Worm (Caenorhabditis elegans): Measurements from ENCODE around the gene M163.11.

Gene M163.11

DNA sequence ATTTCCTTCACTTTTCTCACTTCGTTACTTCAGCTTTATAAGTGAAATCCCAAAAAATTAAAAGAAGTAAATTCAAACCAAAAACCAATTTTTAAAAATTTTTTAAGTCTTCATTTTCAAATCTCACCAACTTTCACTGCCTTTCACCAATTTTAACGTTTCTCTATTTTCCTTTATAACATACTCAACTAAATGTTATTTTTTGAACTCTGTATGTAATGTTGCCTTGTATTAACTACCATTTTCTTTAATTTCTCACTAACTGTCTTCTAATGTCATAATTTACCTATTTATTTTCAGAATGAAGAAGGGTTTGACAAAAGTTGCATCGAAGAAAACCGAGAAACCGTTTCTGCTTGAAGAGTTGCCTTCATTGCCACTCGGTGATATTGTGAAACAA, 34.5 kb upstream of the M163.11 start, which contains the start of gene F23D12.4:
Gene F23D12.4 (plus strand): TSS at position 301 of the 400 bp plus-strand sequence.
- no peak for TF ChIP-seq skn-1 (tag; optimal IDR thresholded peaks at IDR 0.05)
- no peak for TF ChIP-seq aly-2 (tag; optimal IDR thresholded peaks at IDR 0.05)
- no peak for TF ChIP-seq pqm-1 (tag; optimal IDR thresholded peaks at IDR 0.05)
- no peak for TF ChIP-seq nhr-28 (tag; optimal IDR thresholded peaks at IDR 0.05)
- no peak for TF ChIP-seq nhr-25 (tag; optimal IDR thresholded peaks at IDR 0.05)
- TF ChIP-seq nhr-23 (tag; optimal IDR thresholded peaks at IDR 0.05), result no peak
- no peak for TF ChIP-seq egl-5 (tag; optimal IDR thresholded peaks at IDR 0.05)
- TF ChIP-seq ztf-11 (tag; optimal IDR thresholded peaks at IDR 0.05), result no peak
- TF ChIP-seq eor-1 (tag; optimal IDR thresholded peaks at IDR 0.05), result no peak
- no peak for TF ChIP-seq ceh-28 (tag; optimal IDR thresholded peaks at IDR 0.05)
- no peak for TF ChIP-seq fkh-10 (GFP tag; optimal IDR thresholded peaks at IDR 0.05)
- TF ChIP-seq jun-1 (tag; optimal IDR thresholded peaks at IDR 0.05), result no peak
- TF ChIP-seq lin-39 (tag; optimal IDR thresholded peaks at IDR 0.05), result no peak
- TF ChIP-seq ama-1 (optimal IDR thresholded peaks at IDR 0.05), result no peak
- TF ChIP-seq mml-1 (tag; optimal IDR thresholded peaks at IDR 0.05), result no peak
- no peak for TF ChIP-seq nhr-77 (tag; optimal IDR thresholded peaks at IDR 0.05)
- no peak for TF ChIP-seq nhr-12 (tag; optimal IDR thresholded peaks at IDR 0.05)
- TF ChIP-seq unc-62 (GFP tag; optimal IDR thresholded peaks at IDR 0.05), result no peak
- no peak for TF ChIP-seq sea-2 (GFP tag; optimal IDR thresholded peaks at IDR 0.05)

DNA sequence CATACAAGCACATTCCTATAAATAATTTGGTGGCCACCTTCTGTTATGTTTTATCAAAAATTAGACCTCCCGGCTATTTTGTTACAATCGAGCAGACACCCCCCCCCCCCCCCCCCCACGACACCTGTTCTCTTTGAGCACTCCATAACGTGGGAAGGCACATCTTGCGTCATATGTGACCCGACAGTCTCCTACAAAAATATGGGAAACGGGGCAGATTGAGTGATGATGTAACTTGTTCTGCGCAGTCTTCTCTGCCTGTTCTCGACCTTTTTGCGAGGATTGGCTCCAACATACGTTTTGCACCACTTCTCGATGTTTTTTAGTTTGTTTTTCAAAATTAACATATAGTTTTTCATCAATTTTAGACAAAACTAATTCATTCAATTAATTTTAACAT, 31.7 kb upstream of the M163.11 start:
- TF ChIP-seq snpc-4 (tag; optimal IDR thresholded peaks at IDR 0.05) (no peak), egl-27 (tag; optimal IDR thresholded peaks at IDR 0.05) (no peak), nhr-23 (tag; optimal IDR thresholded peaks at IDR 0.05) (no peak), ztf-11 (tag; optimal IDR thresholded peaks at IDR 0.05) (no peak), nhr-237 (tag; optimal IDR thresholded peaks at IDR 0.05) (no peak), daf-12 (tag; optimal IDR thresholded peaks at IDR 0.05) (no peak), eor-1 (tag; optimal IDR thresholded peaks at IDR 0.05) (no peak), fkh-10 (GFP tag; optimal IDR thresholded peaks at IDR 0.05) (no peak), unc-39 (tag; optimal IDR thresholded peaks at IDR 0.05) (no peak), elt-2 (tag; optimal IDR thresholded peaks at IDR 0.05) (no peak)

DNA sequence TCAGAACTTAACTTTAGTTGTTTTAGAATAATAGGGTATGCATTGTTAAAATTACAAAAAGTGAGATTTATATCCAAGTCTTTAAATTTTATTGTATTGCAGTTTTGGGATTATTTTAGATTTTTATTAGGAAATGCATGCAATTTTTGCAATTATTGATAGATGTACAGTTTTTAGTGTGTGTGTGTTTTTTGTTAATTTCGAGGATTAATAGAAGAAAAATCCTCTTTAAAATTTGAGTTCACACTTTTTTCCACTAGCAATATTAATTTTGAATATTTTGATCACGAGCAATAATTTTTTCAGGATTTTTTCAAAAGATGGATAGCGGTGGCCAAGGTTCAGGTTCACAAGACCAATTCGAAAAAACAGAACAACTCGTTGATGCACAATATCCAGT, 31.3 kb upstream of the M163.11 start, which contains the start of gene jmjd-3.2:
Gene jmjd-3.2 (plus strand): TSS at position 301 of the 400 bp plus-strand sequence.
- TF ChIP-seq ceh-28 (tag; optimal IDR thresholded peaks at IDR 0.05) (no peak), ceh-9 (tag; optimal IDR thresholded peaks at IDR 0.05) (no peak), nhr-77 (tag; optimal IDR thresholded peaks at IDR 0.05) (no peak), mdl-1 (tag; optimal IDR thresholded peaks at IDR 0.05) (no peak), ztf-4 (tag; optimal IDR thresholded peaks at IDR 0.05) (no peak), daf-12 (tag; optimal IDR thresholded peaks at IDR 0.05) (no peak), eor-1 (tag; optimal IDR thresholded peaks at IDR 0.05) (no peak), aly-2 (tag; optimal IDR thresholded peaks at IDR 0.05) (no peak), skn-1 (tag; optimal IDR thresholded peaks at IDR 0.05) (no peak), pha-4 (tag; optimal IDR thresholded peaks at IDR 0.05) (no peak), tbx-2 (tag; optimal IDR thresholded peaks at IDR 0.05) (no peak), nfya-1 (tag; optimal IDR thresholded peaks at IDR 0.05; ENCODE audit: insufficient read depth) (no peak), lsy-12 (tag; optimal IDR thresholded peaks at IDR 0.05) (no peak), unc-39 (tag; optimal IDR thresholded peaks at IDR 0.05) (no peak), elt-2 (tag; optimal IDR thresholded peaks at IDR 0.05) (no peak), nhr-12 (tag; optimal IDR thresholded peaks at IDR 0.05) (no peak), nhr-76 (tag; optimal IDR thresholded peaks at IDR 0.05) (no peak), sea-2 (GFP tag; optimal IDR thresholded peaks at IDR 0.05) (no peak), nhr-25 (tag; optimal IDR thresholded peaks at IDR 0.05) (no peak), nhr-67 (tag; optimal IDR thresholded peaks at IDR 0.05) (no peak)

DNA sequence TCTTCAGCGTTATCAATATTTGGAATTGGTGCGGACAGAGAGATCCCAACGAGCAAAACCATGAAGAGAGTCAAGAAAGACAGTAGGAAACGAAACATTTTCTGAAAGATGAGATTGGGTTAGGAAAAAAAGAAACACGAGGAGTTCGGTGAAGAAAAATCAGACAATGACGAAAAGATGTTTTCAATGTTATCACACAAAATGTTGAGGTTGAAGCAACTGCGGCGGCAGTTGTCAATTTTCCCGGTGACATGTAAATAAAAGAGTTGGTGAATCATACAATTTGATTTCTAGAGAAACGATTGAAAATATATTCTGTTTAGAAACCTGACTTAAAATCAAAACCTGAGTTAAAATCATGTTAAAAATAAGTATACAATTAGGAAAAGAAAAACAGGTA, 25.4 kb upstream of the M163.11 start, which contains the start of gene F23D12.7:
Gene F23D12.7 (minus strand): TSS at position 101 of the 400 bp plus-strand sequence.
- TF ChIP-seq lsy-12 (tag; optimal IDR thresholded peaks at IDR 0.05), result no peak
- no peak for TF ChIP-seq ZK546.5 (tag; optimal IDR thresholded peaks at IDR 0.05)
- TF ChIP-seq elt-3 (tag; optimal IDR thresholded peaks at IDR 0.05), result no peak

DNA sequence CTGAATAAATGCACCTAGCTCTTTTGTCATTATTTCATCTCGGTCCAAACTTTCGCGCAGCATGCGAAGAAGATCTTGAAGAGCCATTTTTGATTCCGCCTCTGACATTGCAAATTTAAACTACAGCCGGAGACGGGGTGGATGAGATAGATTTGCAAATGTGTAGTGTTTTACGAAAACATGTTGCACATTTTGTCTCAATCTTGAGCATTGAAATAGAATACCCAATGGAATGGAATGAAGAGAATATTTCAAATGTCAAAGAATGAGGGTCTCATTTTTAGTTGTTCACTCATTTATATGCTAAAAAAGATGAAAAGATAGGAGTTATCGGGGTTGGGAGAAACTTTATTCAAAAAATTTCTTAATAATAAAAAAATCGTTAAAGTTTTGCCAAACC, 23.8 kb upstream of the M163.11 start, which contains the start of gene Y66C5A.1:
Gene Y66C5A.1 (minus strand): TSS at position 101 of the 400 bp plus-strand sequence.
- TF ChIP-seq nhr-11 (tag; optimal IDR thresholded peaks at IDR 0.05) (no peak), elt-2 (tag; optimal IDR thresholded peaks at IDR 0.05) (no peak), sea-2 (GFP tag; optimal IDR thresholded peaks at IDR 0.05) (no peak), nhr-23 (tag; optimal IDR thresholded peaks at IDR 0.05) (no peak), jun-1 (tag; optimal IDR thresholded peaks at IDR 0.05) (no peak), unc-39 (tag; optimal IDR thresholded peaks at IDR 0.05) (no peak), lin-39 (tag; optimal IDR thresholded peaks at IDR 0.05) (no peak), ama-1 (optimal IDR thresholded peaks at IDR 0.05) (no peak), pqm-1 (tag; optimal IDR thresholded peaks at IDR 0.05) (no peak)
